Fruit fly (Drosophila melanogaster) Kc167 (cell line): ENCODE results near the gene CG17744.

Source experiments
- Myc ChIP-seq: fragments of >200 bp; optimal IDR thresholded peaks from 2 replicates; lab custom pipeline; 2017; ENCODE audit warnings: missing external identifiers
- Sin3A ChIP-seq: fragments of >200 bp; optimal IDR thresholded peaks from 2 replicates; lab custom pipeline; 2018; ENCODE audit warnings: missing external identifiers
- h ChIP-seq: fragments of >200 bp; optimal IDR thresholded peaks from 3 replicates; lab custom pipeline; 2018; ENCODE audit warnings: missing external identifiers
- insv ChIP-seq: fragments of >200 bp; optimal IDR thresholded peaks from 3 replicates; lab custom pipeline; 2018; ENCODE audit warnings: missing external identifiers
- psq ChIP-seq: fragments of >200 bp; optimal IDR thresholded peaks from 2 replicates; lab custom pipeline; 2017; ENCODE audit warnings: missing external identifiers
- ttk ChIP-seq: sonication (Bioruptor generic); optimal IDR thresholded peaks from 2 replicates; lab custom pipeline; 2017; ENCODE audit warnings: missing external identifiers

DNA sequence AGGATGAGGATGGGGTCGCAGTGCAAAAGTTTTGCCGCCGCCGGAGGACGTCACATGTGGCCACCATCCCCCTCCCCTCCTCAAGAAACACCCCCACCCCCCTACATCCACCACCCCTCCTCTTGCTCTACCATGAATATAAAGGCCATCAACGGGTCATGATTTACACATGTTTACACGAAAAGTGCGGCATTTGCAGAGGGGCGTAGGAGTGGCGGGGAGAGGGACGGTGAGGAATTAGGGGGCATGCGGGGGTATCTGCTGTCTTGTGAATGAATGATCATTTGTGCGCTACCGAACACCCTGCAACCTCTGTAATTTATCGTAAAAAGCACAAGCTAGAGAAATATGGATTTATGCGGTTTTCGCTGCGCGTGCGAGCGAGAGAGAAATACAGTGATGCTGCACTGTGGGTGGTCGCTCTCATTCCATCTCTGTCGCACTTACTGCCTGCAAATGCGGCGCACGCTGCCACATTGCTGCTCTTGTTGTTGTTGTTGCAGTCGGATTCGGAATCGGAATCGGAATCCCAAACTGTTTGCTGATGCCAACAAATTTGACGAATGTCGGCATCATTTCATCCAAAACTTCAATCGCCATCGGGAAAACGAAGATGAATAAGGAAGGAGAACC, 45.4 kb downstream of the CG17744 start:
- TF ChIP-seq psq (lab: Kevin White, UChicago) (no peak), insv (lab: Kevin White, UChicago) (no peak), Sin3A (lab: Kevin White, UChicago) (no peak), Myc (lab: Kevin White, UChicago) (no peak), h (lab: Kevin White, UChicago) (no peak), ttk (no peak)
